Worm (Caenorhabditis elegans): Measurements from ENCODE around the gene F58E6.5.
A peak's percentile ranks its signal among the peaks of the same experiment; 100 is the strongest.

Gene F58E6.5

ce11 chrV:9796562-9796961 is 42.2 kb upstream of the F58E6.5 start, which contains the start of gene F46B6.9:
Gene F46B6.9 (plus strand): TSS chrV:9796862.
- TF ChIP-seq lin-15B (tag; optimal IDR thresholded peaks at IDR 0.05), result no peak
- no peak for TF ChIP-seq pha-4 (tag; optimal IDR thresholded peaks at IDR 0.05)
- no peak for TF ChIP-seq ceh-16 (tag; optimal IDR thresholded peaks at IDR 0.05)
- no peak for TF ChIP-seq aly-2 (tag; optimal IDR thresholded peaks at IDR 0.05)
- TF ChIP-seq fkh-10 (GFP tag; optimal IDR thresholded peaks at IDR 0.05), result no peak
- TF ChIP-seq nhr-25 (tag; optimal IDR thresholded peaks at IDR 0.05), result no peak
- TF ChIP-seq nhr-237 (tag; optimal IDR thresholded peaks at IDR 0.05), result no peak
- TF ChIP-seq snpc-4 (tag; optimal IDR thresholded peaks at IDR 0.05), result no peak
- no peak for TF ChIP-seq nhr-77 (tag; optimal IDR thresholded peaks at IDR 0.05)
- no peak for TF ChIP-seq skn-1 (tag; optimal IDR thresholded peaks at IDR 0.05)
- TF ChIP-seq daf-12 (tag; optimal IDR thresholded peaks at IDR 0.05), result no peak
- no peak for TF ChIP-seq nhr-11 (tag; optimal IDR thresholded peaks at IDR 0.05)

- no peak for TF ChIP-seq nhr-67 (tag; optimal IDR thresholded peaks at IDR 0.05)
- no peak for TF ChIP-seq mml-1 (tag; optimal IDR thresholded peaks at IDR 0.05)
- TF ChIP-seq pqm-1 (tag; optimal IDR thresholded peaks at IDR 0.05), result no peak
- TF ChIP-seq nhr-25 (tag; optimal IDR thresholded peaks at IDR 0.05), result no peak
- TF ChIP-seq fkh-2 (tag; optimal IDR thresholded peaks at IDR 0.05), result no peak
- TF ChIP-seq nhr-237 (tag; optimal IDR thresholded peaks at IDR 0.05), result no peak
- no peak for TF ChIP-seq nhr-28 (tag; optimal IDR thresholded peaks at IDR 0.05)
- TF ChIP-seq skn-1 (tag; optimal IDR thresholded peaks at IDR 0.05), result no peak
- TF ChIP-seq zag-1 (tag; optimal IDR thresholded peaks at IDR 0.05), result no peak
- TF ChIP-seq mdl-1 (tag; optimal IDR thresholded peaks at IDR 0.05), result no peak
- TF ChIP-seq unc-62 (GFP tag; optimal IDR thresholded peaks at IDR 0.05), result no peak
- TF ChIP-seq ztf-4 (tag; optimal IDR thresholded peaks at IDR 0.05), result no peak
- no peak for TF ChIP-seq nhr-43 (tag; optimal IDR thresholded peaks at IDR 0.05; ENCODE audit: poor library complexity, severe bottlenecking)
- TF ChIP-seq ama-1 (optimal IDR thresholded peaks at IDR 0.05), result no peak
- TF ChIP-seq nhr-23 (tag; optimal IDR thresholded peaks at IDR 0.05), result no peak
- TF ChIP-seq ceh-82 (tag; optimal IDR thresholded peaks at IDR 0.05), result no peak
- no peak for TF ChIP-seq ceh-28 (tag; optimal IDR thresholded peaks at IDR 0.05)
- TF ChIP-seq elt-1 (tag; optimal IDR thresholded peaks at IDR 0.05), result no peak
- TF ChIP-seq pha-4 (tag; optimal IDR thresholded peaks at IDR 0.05), result no peak
- no peak for TF ChIP-seq lsy-12 (tag; optimal IDR thresholded peaks at IDR 0.05)
These were observed 41.6 kb upstream of the F58E6.5 start for ce11 chrV:9796002-9796401.

ce11 chrV:9794997-9795396 is 40.6 kb upstream of the F58E6.5 start:
- TF ChIP-seq nhr-25 (tag; optimal IDR thresholded peaks at IDR 0.05) (no peak), daf-12 (tag; optimal IDR thresholded peaks at IDR 0.05) (no peak), jun-1 (tag; optimal IDR thresholded peaks at IDR 0.05) (no peak), elt-2 (tag; optimal IDR thresholded peaks at IDR 0.05) (peak; percentile 23), ceh-9 (tag; optimal IDR thresholded peaks at IDR 0.05) (no peak), nhr-12 (tag; optimal IDR thresholded peaks at IDR 0.05) (no peak)

ce11 chrV:9791332-9791731 is 37.0 kb upstream of the F58E6.5 start, which contains the start of gene lipl-2:
Gene lipl-2 (plus strand): TSS chrV:9791567.
- TF ChIP-seq nfya-1 (tag; optimal IDR thresholded peaks at IDR 0.05; ENCODE audit: insufficient read depth), result no peak
- TF ChIP-seq egl-5 (tag; optimal IDR thresholded peaks at IDR 0.05), result no peak
- no peak for TF ChIP-seq mml-1 (tag; optimal IDR thresholded peaks at IDR 0.05)
- no peak for TF ChIP-seq ama-1 (optimal IDR thresholded peaks at IDR 0.05)
- no peak for TF ChIP-seq lin-39 (tag; optimal IDR thresholded peaks at IDR 0.05)
- TF ChIP-seq elt-2 (tag; optimal IDR thresholded peaks at IDR 0.05), result peak; percentile 87
- no peak for TF ChIP-seq lin-15B (tag; optimal IDR thresholded peaks at IDR 0.05)
- no peak for TF ChIP-seq ZK546.5 (tag; optimal IDR thresholded peaks at IDR 0.05)
- TF ChIP-seq ceh-28 (tag; optimal IDR thresholded peaks at IDR 0.05), result no peak
- peak; percentile 81 for TF ChIP-seq pqm-1 (tag; optimal IDR thresholded peaks at IDR 0.05)
- no peak for TF ChIP-seq fkh-10 (GFP tag; optimal IDR thresholded peaks at IDR 0.05)
- no peak for TF ChIP-seq nhr-76 (tag; optimal IDR thresholded peaks at IDR 0.05)
- TF ChIP-seq sea-2 (GFP tag; optimal IDR thresholded peaks at IDR 0.05), result no peak
- no peak for TF ChIP-seq fos-1 (tag; optimal IDR thresholded peaks at IDR 0.05)
- peak; percentile 61 for TF ChIP-seq pha-4 (tag; optimal IDR thresholded peaks at IDR 0.05)
- no peak for TF ChIP-seq fkh-2 (tag; optimal IDR thresholded peaks at IDR 0.05)
- no peak for TF ChIP-seq nhr-43 (tag; optimal IDR thresholded peaks at IDR 0.05; ENCODE audit: poor library complexity, severe bottlenecking)
- TF ChIP-seq mdl-1 (tag; optimal IDR thresholded peaks at IDR 0.05), result no peak
- no peak for TF ChIP-seq egl-27 (tag; optimal IDR thresholded peaks at IDR 0.05)
- TF ChIP-seq aly-2 (tag; optimal IDR thresholded peaks at IDR 0.05), result no peak
- no peak for TF ChIP-seq nhr-28 (tag; optimal IDR thresholded peaks at IDR 0.05)
- TF ChIP-seq lsy-12 (tag; optimal IDR thresholded peaks at IDR 0.05), result no peak
- no peak for TF ChIP-seq ceh-82 (tag; optimal IDR thresholded peaks at IDR 0.05)
- no peak for TF ChIP-seq R02D3.7 (tag; optimal IDR thresholded peaks at IDR 0.05)
- TF ChIP-seq tbx-2 (tag; optimal IDR thresholded peaks at IDR 0.05), result no peak
- no peak for TF ChIP-seq snpc-4 (tag; optimal IDR thresholded peaks at IDR 0.05)
